Worm (Caenorhabditis elegans): ENCODE measurements around the gene Y58A7A.2.

ce11 chrV:5030212-5030611 lies 41.8 kb downstream of the Y58A7A.2 start:
- no peak for TF ChIP-seq T22C8.4 (GFP tag; IDR thresholded peaks at IDR 0.05)
- no peak for TF ChIP-seq ztf-29 (GFP tag; IDR thresholded peaks at IDR 0.05)
- no peak for TF ChIP-seq cog-1 (tag; optimal IDR thresholded peaks at IDR 0.05)
- no peak for TF ChIP-seq med-1 (GFP tag; optimal IDR thresholded peaks at IDR 0.05; ENCODE audit: insufficient read depth)
- TF ChIP-seq flt-1 (GFP tag; IDR thresholded peaks at IDR 0.05), result no peak

Measured in whole organism, midembryonic.